Worm (Caenorhabditis elegans) whole organism, early embryonic: ENCODE measurements around the gene C03B1.1.

ENCODE experiments used
- F13C5.2 ChIP-seq: sonication (generic microtip); optimal IDR thresholded peaks from 2 replicates; lab custom pipeline; 2017; ENCODE audit warnings: mild to moderate bottlenecking, missing genetic modification characterization, inconsistent platforms, missing compliant biosample characterization
- ama-1 ChIP-seq: fragments of 150-350 bp; optimal IDR thresholded peaks from 2 replicates; lab custom pipeline; 2014
- ceh-36 ChIP-seq: sonication (generic microtip); optimal IDR thresholded peaks from 2 replicates; lab custom pipeline; 2016; ENCODE audit warnings: missing genetic modification characterization, inconsistent platforms, missing compliant biosample characterization
- ets-7 ChIP-seq: sonication (generic microtip); optimal IDR thresholded peaks from 2 replicates; lab custom pipeline; 2016; ENCODE audit warnings: missing genotype, missing genetic modification characterization, missing compliant biosample characterization
- flt-1 ChIP-seq: fragments of 200-800 bp; sonication (Bioruptor generic); IDR thresholded peaks from 2 replicates; pipeline ENCODE4 v1.3.6; 2022; ENCODE audit warnings: missing genetic modification characterization, missing compliant biosample characterization
- hnd-1 ChIP-seq: sonication (generic microtip); optimal IDR thresholded peaks from 2 replicates; lab custom pipeline; 2016; ENCODE audit warnings: missing genetic modification characterization, missing compliant biosample characterization
- pes-1 ChIP-seq: fragments of 200-800 bp; sonication (Bioruptor generic); IDR thresholded peaks from 2 replicates; pipeline ENCODE4 v1.3.6; 2022; ENCODE audit warnings: missing genetic modification reagents, missing genetic modification characterization, missing compliant biosample characterization
- tbx-37 ChIP-seq: fragments of 200-800 bp; sonication (Bioruptor generic); conservative IDR thresholded peaks from 2 replicates; pipeline ENCODE4 v1.3.6; 2022; ENCODE audit warnings: missing genetic modification reagents, missing genetic modification characterization, missing compliant biosample characterization
- tra-4 ChIP-seq: sonication (generic microtip); optimal IDR thresholded peaks from 2 replicates; lab custom pipeline; 2017; ENCODE audit warnings: missing genetic modification characterization, missing compliant biosample characterization

- TF ChIP-seq flt-1 (GFP tag; lab: Robert Waterston, UW) (no peak), F13C5.2 (tag; lab: Kevin White, UChicago) (peak; percentile 56), hnd-1 (no peak), tbx-37 (GFP tag; lab: Robert Waterston, UW) (no peak), ceh-36 (tag; lab: Kevin White, UChicago) (no peak), ama-1 (lab: Kevin White, UChicago) (no peak), ets-7 (tag; lab: Kevin White, UChicago) (no peak), pes-1 (GFP tag; lab: Robert Waterston, UW) (no peak; the same call in 1 of the 2 replicates), tra-4 (no peak)
Measured at ce11 chrX:6378363-6378762, 3.8 kb downstream of the C03B1.1 start.
